ENCODE assay signal across 4 worm cellular contexts in the genomic region with DNA sequence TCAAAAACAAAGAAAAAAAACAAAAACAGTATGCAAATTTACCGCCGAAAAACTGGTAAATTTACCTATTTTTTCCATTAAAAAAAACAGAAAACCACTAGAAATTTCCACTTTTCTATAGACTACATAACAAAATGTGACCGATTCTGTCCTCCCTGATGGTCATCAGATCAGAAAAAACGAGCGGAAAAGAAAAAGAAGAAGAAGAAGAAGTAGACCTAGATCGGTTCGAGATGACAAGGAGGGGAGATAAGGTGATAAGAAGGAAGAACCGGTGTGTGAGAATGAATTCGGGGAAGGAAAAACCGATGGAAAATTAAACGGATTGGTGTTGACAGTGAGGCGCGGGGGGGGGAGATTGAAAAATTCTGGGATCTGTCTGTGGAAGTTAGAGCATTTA.
TF ChIP-seq lines count a peak whose summit lies in the region.

No protein-coding gene starts in this region.

TF ChIP-seq in whole organism, L1 larva, 84 proteins besides CTCF, POLR2A, EP300 and RAD21 (continues in another document):
- TF ChIP-seq rnt-1 (tag; optimal IDR thresholded peaks at IDR 0.05; lab: Kevin White, UChicago) (no peak), lin-35 (GFP tag; optimal IDR thresholded peaks at IDR 0.05; lab: Kevin White, UChicago) (peak in 1 of 2 experiments; percentile 27), snpc-4 (tag; optimal IDR thresholded peaks at IDR 0.05; lab: Kevin White, UChicago) (no peak), egl-13 (tag; optimal IDR thresholded peaks at IDR 0.05; lab: Kevin White, UChicago) (no peak), ztf-4 (tag; optimal IDR thresholded peaks at IDR 0.05; lab: Kevin White, UChicago) (no peak), nhr-90 (tag; optimal IDR thresholded peaks at IDR 0.05; lab: Kevin White, UChicago; ENCODE audit: poor library complexity) (no peak), nhr-19 (GFP tag; conservative IDR thresholded peaks at IDR 0.05; lab: Robert Waterston, UW) (no peak), swsn-7 (tag; optimal IDR thresholded peaks at IDR 0.05; lab: Kevin White, UChicago) (no peak), unc-30 (tag; optimal IDR thresholded peaks at IDR 0.05; lab: Kevin White, UChicago) (no peak), blmp-1 (tag; optimal IDR thresholded peaks at IDR 0.05; lab: Kevin White, UChicago) (peak; percentile 68), jun-1 (tag; optimal IDR thresholded peaks at IDR 0.05; lab: Kevin White, UChicago) (no peak), hlh-17 (GFP tag; optimal IDR thresholded peaks at IDR 0.05; lab: Kevin White, UChicago; ENCODE audit: borderline replicate concordance) (no peak), sup-37 (GFP tag; optimal IDR thresholded peaks at IDR 0.05; lab: Kevin White, UChicago) (no peak), nhr-20 (tag; optimal IDR thresholded peaks at IDR 0.05; lab: Kevin White, UChicago) (no peak), F16B12.6 (tag; optimal IDR thresholded peaks at IDR 0.05; lab: Kevin White, UChicago) (no peak), lin-14 (GFP tag; optimal IDR thresholded peaks at IDR 0.05; lab: Kevin White, UChicago) (no peak), unc-130 (tag; optimal IDR thresholded peaks at IDR 0.05; lab: Kevin White, UChicago) (no peak), C34B4.2 (tag; optimal IDR thresholded peaks at IDR 0.05; lab: Kevin White, UChicago) (no peak), Y116A8C.19 (tag; optimal IDR thresholded peaks at IDR 0.05; lab: Kevin White, UChicago; ENCODE audit: borderline replicate concordance) (no peak), efl-1 (optimal IDR thresholded peaks at IDR 0.05; lab: Kevin White, UChicago) (no peak), efl-1 (GFP tag; optimal IDR thresholded peaks at IDR 0.05 in 1 of 2; lab: Kevin White, UChicago) (no peak), pax-3 (tag; optimal IDR thresholded peaks at IDR 0.05; lab: Kevin White, UChicago) (no peak)

TF ChIP-seq in whole organism, L2 larva, 48 proteins besides CTCF, POLR2A, EP300 and RAD21:
- no peak for TF ChIP-seq nhr-77 (tag; optimal IDR thresholded peaks at IDR 0.05; lab: Kevin White, UChicago)
- TF ChIP-seq fos-1 (tag; optimal IDR thresholded peaks at IDR 0.05; lab: Kevin White, UChicago), result peak; percentile 7
- TF ChIP-seq nhr-6 (tag; optimal IDR thresholded peaks at IDR 0.05; lab: Kevin White, UChicago), result no peak
- TF ChIP-seq unc-55 (GFP tag; optimal IDR thresholded peaks at IDR 0.05; lab: Kevin White, UChicago), result no peak
- TF ChIP-seq snpc-4 (tag; optimal IDR thresholded peaks at IDR 0.05; lab: Kevin White, UChicago), result no peak
- TF ChIP-seq blmp-1 (tag; optimal IDR thresholded peaks at IDR 0.05; lab: Kevin White, UChicago; ENCODE audit: insufficient read depth), result no peak
- TF ChIP-seq nhr-23 (tag; optimal IDR thresholded peaks at IDR 0.05; lab: Kevin White, UChicago), result no peak
- TF ChIP-seq nhr-10 (tag; optimal IDR thresholded peaks at IDR 0.05; lab: Kevin White, UChicago), result no peak
- no peak for TF ChIP-seq sem-4 (tag; optimal IDR thresholded peaks at IDR 0.05; lab: Kevin White, UChicago)

TF ChIP-seq in whole organism, L3 larva, 47 proteins besides CTCF, POLR2A, EP300 and RAD21:
- TF ChIP-seq nhr-43 (tag; optimal IDR thresholded peaks at IDR 0.05; lab: Kevin White, UChicago; ENCODE audit: poor library complexity, severe bottlenecking) (peak; percentile 22), nhr-23 (tag; optimal IDR thresholded peaks at IDR 0.05; lab: Kevin White, UChicago) (peak; percentile 13), skn-1 (tag; optimal IDR thresholded peaks at IDR 0.05; lab: Kevin White, UChicago) (no peak), elt-3 (tag; optimal IDR thresholded peaks at IDR 0.05; lab: Kevin White, UChicago) (peak in 1 of 3 experiments; percentile 9)

TF ChIP-seq in whole organism, L4 larva, 104 proteins besides CTCF, POLR2A, EP300 and RAD21:
- TF ChIP-seq hlh-11 (tag; optimal IDR thresholded peaks at IDR 0.05; lab: Kevin White, UChicago) (peak; percentile 36), nhr-77 (tag; optimal IDR thresholded peaks at IDR 0.05; lab: Kevin White, UChicago) (no peak), zag-1 (tag; optimal IDR thresholded peaks at IDR 0.05; lab: Kevin White, UChicago) (no peak), mdt-29 (GFP tag; IDR thresholded peaks at IDR 0.05; lab: Robert Waterston, UW) (no peak), T20F7.1 (GFP tag; optimal IDR thresholded peaks at IDR 0.05; lab: Kevin White, UChicago) (no peak), ZK546.5 (tag; optimal IDR thresholded peaks at IDR 0.05; lab: Kevin White, UChicago) (no peak), ceh-82 (tag; optimal IDR thresholded peaks at IDR 0.05; lab: Kevin White, UChicago) (no peak), nhr-28 (tag; optimal IDR thresholded peaks at IDR 0.05; lab: Kevin White, UChicago) (peak; percentile 82), nhr-11 (tag; optimal IDR thresholded peaks at IDR 0.05; lab: Kevin White, UChicago) (no peak), aha-1 (tag; lab: Kevin White, UChicago) (no peak), F37D6.2 (tag; optimal IDR thresholded peaks at IDR 0.05; lab: Kevin White, UChicago) (no peak), dpl-1 (GFP tag; optimal IDR thresholded peaks at IDR 0.05; lab: Kevin White, UChicago) (no peak), zfp-2 (tag; optimal IDR thresholded peaks at IDR 0.05; lab: Kevin White, UChicago) (no peak), lin-38 (GFP tag; IDR thresholded peaks at IDR 0.05; lab: Robert Waterston, UW) (no peak), spr-1 (tag; optimal IDR thresholded peaks at IDR 0.05; lab: Kevin White, UChicago) (no peak)
TF ChIP-seq in whole organism, L4 larva: peak in this region for 2.
